Worm (Caenorhabditis elegans) whole organism, L3 larva: ENCODE data around the gene Y43C5A.2.

Source experiments
- R02D3.7 ChIP-seq: fragments of 150-350 bp; optimal IDR thresholded peaks from 2 replicates; lab custom pipeline; 2014; ENCODE audit warnings: missing biosample characterization, missing genetic modification characterization
- ZK546.5 ChIP-seq: sonication (generic microtip); optimal IDR thresholded peaks from 2 replicates; lab custom pipeline; 2017; ENCODE audit warnings: missing biosample characterization, missing genetic modification characterization
- aly-2 ChIP-seq: fragments of 150-350 bp; optimal IDR thresholded peaks from 2 replicates; lab custom pipeline; 2014; ENCODE audit warnings: missing biosample characterization, missing genetic modification characterization
- ama-1 ChIP-seq: fragments of 150-350 bp; optimal IDR thresholded peaks from 2 replicates; lab custom pipeline; 2018
- ceh-16 ChIP-seq: sonication (generic microtip); optimal IDR thresholded peaks from 2 replicates; lab custom pipeline; 2017; ENCODE audit warnings: missing biosample characterization, missing genetic modification characterization
- ceh-28 ChIP-seq: fragments of 150-350 bp; optimal IDR thresholded peaks from 2 replicates; lab custom pipeline; 2014; ENCODE audit warnings: missing biosample characterization, missing genetic modification reagents, missing genetic modification characterization
- ceh-82 ChIP-seq: fragments of 150-350 bp; optimal IDR thresholded peaks from 2 replicates; lab custom pipeline; 2014; ENCODE audit warnings: missing biosample characterization, missing genetic modification characterization
- ceh-9 ChIP-seq: sonication (generic microtip); optimal IDR thresholded peaks from 2 replicates; lab custom pipeline; 2018; ENCODE audit warnings: missing biosample characterization, missing genetic modification characterization
- egl-27 ChIP-seq: sonication (generic microtip); optimal IDR thresholded peaks from 4 replicates; lab custom pipeline; 2017; ENCODE audit warnings: missing biosample characterization, missing genetic modification reagents, missing genetic modification characterization
- elt-1 ChIP-seq: fragments of 150-350 bp; optimal IDR thresholded peaks from 2 replicates; lab custom pipeline; 2014; ENCODE audit warnings: missing biosample characterization, missing genetic modification characterization
- elt-2 ChIP-seq: sonication (generic microtip); optimal IDR thresholded peaks from 2 replicates; lab custom pipeline; 2016; ENCODE audit warnings: missing genetic modification reagents, mild to moderate bottlenecking, missing genetic modification characterization, missing compliant biosample characterization
- elt-3 ChIP-seq, 3 experiments: fragments of 150-350 bp in 1 of 3; sonication (generic microtip) in 2 of 3; optimal IDR thresholded peaks; 2 replicates in 2 of 3; 4 replicates in 1 of 3; lab custom pipeline; 2014 to 2017; ENCODE audit warnings: missing biosample characterization in 3 of 3, missing genetic modification characterization in 3 of 3
- eor-1 ChIP-seq, 2 experiments: fragments of 150-350 bp; optimal IDR thresholded peaks; 2 replicates each; lab custom pipeline; 2014 to 2018; ENCODE audit warnings: missing biosample characterization in 2 of 2, missing genetic modification characterization in 2 of 2
- fkh-10 ChIP-seq: sonication (generic microtip); optimal IDR thresholded peaks from 2 replicates; lab custom pipeline; 2017; ENCODE audit warnings: missing biosample characterization, missing genetic modification reagents, missing genetic modification characterization
- fos-1 ChIP-seq: fragments of 150-350 bp; optimal IDR thresholded peaks from 2 replicates; lab custom pipeline; 2014; ENCODE audit warnings: missing biosample characterization, missing genetic modification characterization
- jun-1 ChIP-seq: fragments of 150-350 bp; optimal IDR thresholded peaks from 2 replicates; lab custom pipeline; 2014; ENCODE audit warnings: missing biosample characterization, missing genetic modification reagents, missing genetic modification characterization
- lin-15B ChIP-seq: fragments of 150-350 bp; optimal IDR thresholded peaks from 2 replicates; lab custom pipeline; 2014; ENCODE audit warnings: missing biosample characterization, missing genetic modification characterization
- lsy-12 ChIP-seq: sonication (generic microtip); optimal IDR thresholded peaks from 2 replicates; lab custom pipeline; 2016; ENCODE audit warnings: mild to moderate bottlenecking, missing genetic modification characterization, missing compliant biosample characterization
- mdl-1 ChIP-seq: fragments of 150-350 bp; optimal IDR thresholded peaks from 2 replicates; lab custom pipeline; 2014; ENCODE audit warnings: missing biosample characterization, missing genetic modification characterization
- mml-1 ChIP-seq: fragments of 150-350 bp; sonication (generic microtip); optimal IDR thresholded peaks from 3 replicates; lab custom pipeline; 2014; ENCODE audit warnings: missing biosample characterization, missing genetic modification characterization
- nfya-1 ChIP-seq: sonication (generic microtip); optimal IDR thresholded peaks from 2 replicates; lab custom pipeline; 2017; ENCODE audit warnings: missing genetic modification characterization, mild to moderate bottlenecking, missing compliant biosample characterization, antibody characterized with exemption, moderate library complexity; ENCODE audit not compliant: insufficient read depth
- nhr-11 ChIP-seq: fragments of 150-350 bp; optimal IDR thresholded peaks from 2 replicates; lab custom pipeline; 2014; ENCODE audit warnings: missing biosample characterization, missing genetic modification characterization
- nhr-23 ChIP-seq: fragments of 150-350 bp; optimal IDR thresholded peaks from 2 replicates; lab custom pipeline; 2014; ENCODE audit warnings: missing biosample characterization, missing genetic modification reagents, missing genetic modification characterization
- nhr-25 ChIP-seq: sonication (generic microtip); optimal IDR thresholded peaks from 2 replicates; lab custom pipeline; 2017; ENCODE audit warnings: missing biosample characterization, missing genetic modification characterization
- nhr-28 ChIP-seq: fragments of 150-350 bp; optimal IDR thresholded peaks from 2 replicates; lab custom pipeline; 2014; ENCODE audit warnings: missing biosample characterization, missing genetic modification characterization
- nhr-43 ChIP-seq: sonication (generic microtip); optimal IDR thresholded peaks from 2 replicates; lab custom pipeline; 2016; ENCODE audit warnings: mild to moderate bottlenecking, missing genetic modification characterization, missing compliant biosample characterization; ENCODE audit not compliant: poor library complexity, severe bottlenecking
- nhr-67 ChIP-seq: fragments of 150-350 bp; optimal IDR thresholded peaks from 2 replicates; lab custom pipeline; 2014; ENCODE audit warnings: missing biosample characterization, missing genetic modification characterization
- nhr-76 ChIP-seq: fragments of 150-350 bp; sonication (generic microtip); optimal IDR thresholded peaks from 5 replicates; lab custom pipeline; 2014; ENCODE audit warnings: missing biosample characterization, missing genetic modification characterization
- nhr-77 ChIP-seq: fragments of 150-350 bp; optimal IDR thresholded peaks from 2 replicates; lab custom pipeline; 2014; ENCODE audit warnings: missing biosample characterization, missing genetic modification characterization
- pqm-1 ChIP-seq: fragments of 150-350 bp; optimal IDR thresholded peaks from 2 replicates; lab custom pipeline; 2017; ENCODE audit warnings: missing biosample characterization, missing genetic modification characterization, inconsistent platforms
- sea-2 ChIP-seq: fragments of 150-350 bp; sonication (generic microtip); optimal IDR thresholded peaks from 4 replicates; lab custom pipeline; 2014; ENCODE audit warnings: missing biosample characterization, missing genetic modification reagents, missing genetic modification characterization
- skn-1 ChIP-seq: fragments of 150-350 bp; optimal IDR thresholded peaks from 2 replicates; lab custom pipeline; 2014; ENCODE audit warnings: missing biosample characterization, missing genetic modification characterization
- snpc-4 ChIP-seq: fragments of 150-350 bp; optimal IDR thresholded peaks from 2 replicates; lab custom pipeline; 2014; ENCODE audit warnings: missing biosample characterization, missing genetic modification characterization
- tbx-2 ChIP-seq: sonication (generic microtip); optimal IDR thresholded peaks from 2 replicates; lab custom pipeline; 2016; ENCODE audit warnings: mild to moderate bottlenecking, missing genetic modification characterization, missing compliant biosample characterization
- unc-39 ChIP-seq: sonication (generic microtip); optimal IDR thresholded peaks from 4 replicates; lab custom pipeline; 2017; ENCODE audit warnings: missing biosample characterization, missing genetic modification characterization
- unc-62 ChIP-seq: fragments of 150-350 bp; sonication (generic microtip); optimal IDR thresholded peaks from 4 replicates; lab custom pipeline; 2014; ENCODE audit warnings: missing biosample characterization, missing genetic modification reagents, missing genetic modification characterization
- zag-1 ChIP-seq: fragments of 150-350 bp; optimal IDR thresholded peaks from 2 replicates; lab custom pipeline; 2014; ENCODE audit warnings: missing biosample characterization, missing genetic modification characterization
- ztf-11 ChIP-seq: fragments of 150-350 bp; optimal IDR thresholded peaks from 2 replicates; lab custom pipeline; 2014; ENCODE audit warnings: missing biosample characterization, missing genetic modification characterization

Y43C5A.2 gene

ce11 chrIV:10294030-10294429 lies 24.3 kb downstream of the Y43C5A.2 start, which contains the start of gene R09E10.6:
Gene R09E10.6, minus strand, starts transcription at chrIV:10294130.
- TF ChIP-seq nhr-28 (tag; lab: Kevin White, UChicago) = no peak
- no peak for TF ChIP-seq fos-1 (tag; lab: Kevin White, UChicago)
- TF ChIP-seq nhr-43 (tag; lab: Kevin White, UChicago) = no peak
- no peak for TF ChIP-seq ceh-9 (tag; lab: Kevin White, UChicago)
- TF ChIP-seq fkh-10 = no peak
- no peak for TF ChIP-seq aly-2 (tag; lab: Kevin White, UChicago)
- no peak for TF ChIP-seq ceh-16 (tag; lab: Kevin White, UChicago)
- no peak for TF ChIP-seq eor-1 (tag; optimal IDR thresholded peaks at IDR 0.05; lab: Kevin White, UChicago)
- no peak for TF ChIP-seq zag-1 (tag; lab: Kevin White, UChicago)
- TF ChIP-seq ZK546.5 (tag; lab: Kevin White, UChicago) = no peak
- no peak for TF ChIP-seq mdl-1 (tag; lab: Kevin White, UChicago)
- TF ChIP-seq skn-1 (tag; lab: Kevin White, UChicago) = no peak
- TF ChIP-seq pqm-1 (tag; lab: Kevin White, UChicago) = no peak

- TF ChIP-seq mml-1 (tag; lab: Kevin White, UChicago) (no peak), unc-62 (no peak), zag-1 (tag; lab: Kevin White, UChicago) (no peak), nhr-23 (tag; lab: Kevin White, UChicago) (peak; percentile 2), ama-1 (lab: Kevin White, UChicago) (no peak), elt-3 (tag; optimal IDR thresholded peaks at IDR 0.05; lab: Kevin White, UChicago) (no peak), fos-1 (tag; lab: Kevin White, UChicago) (no peak), nfya-1 (no peak), pqm-1 (tag; lab: Kevin White, UChicago) (no peak), nhr-25 (tag; lab: Kevin White, UChicago) (peak; percentile 79), unc-39 (tag; lab: Kevin White, UChicago) (no peak), elt-2 (tag; lab: Kevin White, UChicago) (no peak), egl-27 (tag; lab: Kevin White, UChicago) (no peak), nhr-28 (tag; lab: Kevin White, UChicago) (no peak), R02D3.7 (no peak), snpc-4 (tag; lab: Kevin White, UChicago) (no peak), sea-2 (GFP tag; lab: Kevin White, UChicago) (no peak), nhr-43 (tag; lab: Kevin White, UChicago) (peak; percentile 71), ceh-82 (tag; lab: Kevin White, UChicago) (no peak), nhr-76 (tag; lab: Kevin White, UChicago) (no peak), ceh-16 (tag; lab: Kevin White, UChicago) (no peak), ztf-11 (tag; lab: Kevin White, UChicago) (no peak), nhr-67 (no peak), ceh-28 (tag; lab: Kevin White, UChicago) (no peak), ceh-9 (tag; lab: Kevin White, UChicago) (no peak), lin-15B (tag; lab: Kevin White, UChicago) (no peak)
Measured at ce11 chrIV:10295084-10295483, 25.4 kb downstream of the Y43C5A.2 start, which contains the start of gene R09E10.13. Gene R09E10.13, minus strand, starts transcription at chrIV:10295144.

ce11 chrIV:10296036-10296435 lies 26.4 kb downstream of the Y43C5A.2 start:
- TF ChIP-seq nhr-43 (tag; lab: Kevin White, UChicago) = no peak
- TF ChIP-seq, all 47 proteins: peak for 0

- TF ChIP-seq unc-62 (no peak), nhr-11 (tag; lab: Kevin White, UChicago) (no peak), jun-1 (no peak), lsy-12 (no peak), eor-1 (tag; optimal IDR thresholded peaks at IDR 0.05; lab: Kevin White, UChicago) (no peak), tbx-2 (tag; lab: Kevin White, UChicago) (no peak), elt-2 (tag; lab: Kevin White, UChicago) (no peak), pqm-1 (tag; lab: Kevin White, UChicago) (no peak), skn-1 (tag; lab: Kevin White, UChicago) (no peak), unc-39 (tag; lab: Kevin White, UChicago) (no peak), aly-2 (tag; lab: Kevin White, UChicago) (no peak), nhr-43 (tag; lab: Kevin White, UChicago) (no peak), ceh-28 (tag; lab: Kevin White, UChicago) (no peak), ceh-82 (tag; lab: Kevin White, UChicago) (no peak), elt-1 (tag; lab: Kevin White, UChicago) (no peak), nhr-23 (tag; lab: Kevin White, UChicago) (no peak), nhr-76 (tag; lab: Kevin White, UChicago) (no peak), mdl-1 (tag; lab: Kevin White, UChicago) (no peak), nhr-77 (tag; lab: Kevin White, UChicago) (no peak)
- TF ChIP-seq, all 47 proteins: peak for 0
Measured at ce11 chrIV:10302203-10302602, 32.5 kb downstream of the Y43C5A.2 start, which contains the start of gene R09E10.5. Gene R09E10.5, minus strand, starts transcription at chrIV:10302303.
